Worm (Caenorhabditis elegans) whole organism, early embryonic: ENCODE data around the gene C05G5.3.

Experiments used
- B0310.2 ChIP-seq: sonication (generic microtip); optimal IDR thresholded peaks from 2 replicates; lab custom pipeline; 2016; ENCODE audit warnings: mild to moderate bottlenecking, missing genetic modification characterization, missing compliant biosample characterization
- F13C5.2 ChIP-seq: sonication (generic microtip); optimal IDR thresholded peaks from 2 replicates; lab custom pipeline; 2017; ENCODE audit warnings: mild to moderate bottlenecking, missing genetic modification characterization, inconsistent platforms, missing compliant biosample characterization
- aly-1 ChIP-seq: sonication (generic microtip); optimal IDR thresholded peaks from 2 replicates; lab custom pipeline; 2016; ENCODE audit warnings: missing genetic modification characterization, missing compliant biosample characterization
- ama-1 ChIP-seq: fragments of 150-350 bp; optimal IDR thresholded peaks from 2 replicates; lab custom pipeline; 2014
- ceh-13 ChIP-seq: fragments of 200-800 bp; sonication (Bioruptor generic); optimal IDR thresholded peaks from 2 replicates; lab custom pipeline; 2018; ENCODE audit warnings: mild to moderate bottlenecking, missing genetic modification characterization, missing compliant biosample characterization
- ceh-36 ChIP-seq: sonication (generic microtip); optimal IDR thresholded peaks from 2 replicates; lab custom pipeline; 2016; ENCODE audit warnings: missing genetic modification characterization, inconsistent platforms, missing compliant biosample characterization
- ets-7 ChIP-seq: sonication (generic microtip); optimal IDR thresholded peaks from 2 replicates; lab custom pipeline; 2016; ENCODE audit warnings: missing genotype, missing genetic modification characterization, missing compliant biosample characterization
- flt-1 ChIP-seq: fragments of 200-800 bp; sonication (Bioruptor generic); IDR thresholded peaks from 2 replicates; pipeline ENCODE4 v1.3.6; 2022; ENCODE audit warnings: missing genetic modification characterization, missing compliant biosample characterization
- hmbx-1 ChIP-seq: sonication (generic microtip); optimal IDR thresholded peaks from 2 replicates; lab custom pipeline; 2016; ENCODE audit warnings: mild to moderate bottlenecking, missing genetic modification characterization, missing compliant biosample characterization
- hmg-4 ChIP-seq: fragments of 200-800 bp; sonication (Bioruptor generic); optimal IDR thresholded peaks from 2 replicates; lab custom pipeline; 2018; ENCODE audit warnings: mild to moderate bottlenecking, missing genetic modification characterization, missing compliant biosample characterization
- hnd-1 ChIP-seq: sonication (generic microtip); optimal IDR thresholded peaks from 2 replicates; lab custom pipeline; 2016; ENCODE audit warnings: missing genetic modification characterization, missing compliant biosample characterization
- pes-1 ChIP-seq: fragments of 200-800 bp; sonication (Bioruptor generic); IDR thresholded peaks from 2 replicates; pipeline ENCODE4 v1.3.6; 2022; ENCODE audit warnings: missing genetic modification reagents, missing genetic modification characterization, missing compliant biosample characterization
- scrt-1 ChIP-seq: fragments of 200-800 bp; sonication (Bioruptor generic); IDR thresholded peaks from 2 replicates; pipeline ENCODE4 v1.3.6; 2022; ENCODE audit warnings: missing genetic modification characterization, missing compliant biosample characterization
- sea-1 ChIP-seq: fragments of 200-800 bp; sonication (Bioruptor generic); conservative IDR thresholded peaks from 2 replicates; pipeline ENCODE4 v1.3.6; 2022; ENCODE audit warnings: missing genetic modification characterization, missing compliant biosample characterization
- tbx-11 ChIP-seq: fragments of 200-800 bp; sonication (Bioruptor generic); IDR thresholded peaks from 2 replicates; pipeline ENCODE4 v1.3.6; 2022; ENCODE audit warnings: missing genetic modification characterization, missing compliant biosample characterization
- tbx-37 ChIP-seq: fragments of 200-800 bp; sonication (Bioruptor generic); conservative IDR thresholded peaks from 2 replicates; pipeline ENCODE4 v1.3.6; 2022; ENCODE audit warnings: missing genetic modification reagents, missing genetic modification characterization, missing compliant biosample characterization
- tra-4 ChIP-seq: sonication (generic microtip); optimal IDR thresholded peaks from 2 replicates; lab custom pipeline; 2017; ENCODE audit warnings: missing genetic modification characterization, missing compliant biosample characterization

Gene C05G5.3

DNA sequence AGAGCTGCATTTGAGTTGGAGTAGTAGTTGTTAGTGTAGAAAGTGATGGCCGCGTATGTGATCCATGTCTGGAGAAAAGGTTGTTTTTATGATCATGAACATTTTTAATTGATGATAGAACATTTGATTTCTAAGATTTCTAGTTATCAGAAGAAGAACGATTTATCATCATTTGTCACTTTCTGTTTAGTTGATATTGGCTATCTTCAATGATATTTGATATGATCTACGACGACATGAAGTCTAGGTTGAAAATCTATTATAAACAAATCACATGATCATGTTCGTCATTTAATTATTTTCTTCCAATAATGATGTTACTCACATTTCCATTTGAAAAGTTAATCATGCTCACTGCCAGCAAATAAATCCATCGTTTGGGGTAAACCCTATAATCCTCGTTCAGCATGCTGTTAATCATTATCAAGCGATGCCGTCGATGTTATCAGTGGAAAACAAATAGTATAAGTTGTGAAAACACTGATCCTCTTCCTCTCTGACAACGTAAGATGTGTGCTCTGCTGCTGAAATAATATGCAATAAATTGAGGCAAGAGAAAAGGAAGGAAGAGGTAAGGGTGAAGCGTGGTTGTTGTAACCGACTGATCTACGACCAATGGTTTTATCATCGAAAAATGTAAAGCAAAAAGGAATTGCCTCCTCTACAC is 14.7 kb downstream of the C05G5.3 start:
- TF ChIP-seq tbx-37 (GFP tag; lab: Robert Waterston, UW) (no peak), hmbx-1 (tag; lab: Kevin White, UChicago) (no peak), sea-1 (GFP tag; lab: Robert Waterston, UW) (no peak), B0310.2 (no peak), flt-1 (GFP tag; lab: Robert Waterston, UW) (no peak), scrt-1 (GFP tag; lab: Robert Waterston, UW) (no peak), pes-1 (GFP tag; lab: Robert Waterston, UW) (no peak), tra-4 (tag; lab: Kevin White, UChicago) (no peak), ceh-36 (tag; lab: Kevin White, UChicago) (no peak), ama-1 (lab: Kevin White, UChicago) (no peak), ets-7 (no peak), hnd-1 (tag; lab: Kevin White, UChicago) (no peak), tbx-11 (GFP tag; lab: Robert Waterston, UW) (no peak), F13C5.2 (tag; lab: Kevin White, UChicago) (no peak), ceh-13 (no peak)

DNA sequence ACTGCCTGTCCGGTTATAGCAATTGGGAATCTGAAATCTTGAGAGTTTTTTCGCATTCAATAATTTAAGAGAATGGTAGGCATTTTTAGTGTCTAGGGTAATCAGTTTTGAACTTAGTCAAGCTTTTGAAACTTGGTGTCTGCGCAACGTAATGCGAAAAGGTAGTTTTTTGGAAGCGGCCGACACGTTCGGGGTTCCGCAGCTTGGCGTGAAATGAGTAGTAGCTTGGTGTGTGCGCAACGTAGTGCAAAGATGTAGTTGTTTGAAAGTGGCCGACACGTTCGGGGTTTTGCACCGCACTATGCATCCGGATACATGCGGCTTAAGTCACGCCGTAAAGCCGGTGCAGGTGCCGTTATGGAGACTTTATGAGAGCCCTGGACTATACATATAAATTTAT is 15.6 kb downstream of the C05G5.3 start:
- TF ChIP-seq sea-1 (GFP tag; lab: Robert Waterston, UW), result no peak
- TF ChIP-seq hmbx-1 (tag; lab: Kevin White, UChicago), result no peak
- no peak for TF ChIP-seq tbx-37 (GFP tag; lab: Robert Waterston, UW)
- TF ChIP-seq aly-1, result no peak
- TF ChIP-seq B0310.2, result no peak
- no peak for TF ChIP-seq tbx-11 (GFP tag; lab: Robert Waterston, UW)

DNA sequence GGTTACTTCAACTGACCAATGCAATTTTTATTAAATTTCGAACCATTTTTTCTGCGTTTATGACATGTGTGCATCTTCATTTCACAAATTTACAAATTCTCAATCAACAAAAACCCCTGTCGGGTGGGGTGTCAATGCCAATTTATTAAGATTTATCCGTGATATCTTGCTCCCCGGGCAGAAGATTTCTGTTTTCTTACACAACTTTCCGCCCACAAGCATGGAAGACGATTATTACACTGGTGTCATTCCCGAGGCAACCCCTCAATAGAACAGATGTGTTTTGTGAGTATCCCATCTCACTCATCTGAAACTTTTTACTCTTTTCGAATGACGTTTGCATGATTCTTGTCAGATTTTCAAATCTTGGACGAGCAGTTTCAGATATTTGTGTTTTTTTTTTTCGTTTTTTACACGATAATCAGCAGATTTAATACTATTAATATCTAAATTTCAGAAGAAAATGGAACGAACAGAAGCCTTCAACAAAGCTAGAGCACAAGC is 19.9 kb downstream of the C05G5.3 start, which contains the start of gene F33C8.4:
F33C8.4 (plus strand) TSS at position 454 of the 504 bp plus-strand sequence.
- TF ChIP-seq flt-1 (GFP tag; lab: Robert Waterston, UW) (no peak), pes-1 (GFP tag; lab: Robert Waterston, UW) (no peak), B0310.2 (no peak), hmbx-1 (tag; lab: Kevin White, UChicago) (no peak), sea-1 (GFP tag; lab: Robert Waterston, UW) (no peak), ama-1 (lab: Kevin White, UChicago) (no peak), hnd-1 (tag; lab: Kevin White, UChicago) (no peak), tbx-11 (GFP tag; lab: Robert Waterston, UW) (no peak), F13C5.2 (tag; lab: Kevin White, UChicago) (no peak)

DNA sequence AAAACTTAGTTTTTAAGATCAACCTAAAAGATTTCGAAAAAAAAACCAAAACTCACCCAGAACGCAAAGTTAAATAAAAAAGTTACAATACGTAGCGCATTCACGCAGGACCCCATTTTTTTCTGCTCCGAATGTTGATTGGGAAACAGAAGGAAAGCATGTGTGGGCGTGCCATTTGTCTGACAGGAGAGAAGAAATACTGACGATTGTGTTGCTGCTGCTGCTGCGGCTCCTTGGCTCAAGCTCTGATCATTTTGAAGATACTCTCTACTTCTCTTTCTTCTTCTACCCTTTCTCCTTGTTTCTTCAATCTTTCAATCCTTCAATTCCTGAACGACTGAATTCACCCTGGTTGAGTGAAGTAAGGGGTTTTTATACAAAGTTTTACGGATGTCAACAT is 22.5 kb downstream of the C05G5.3 start, which contains the start of gene tsp-8:
tsp-8 (minus strand) TSS at position 185 of the 400 bp plus-strand sequence.
- TF ChIP-seq tbx-11 (GFP tag; lab: Robert Waterston, UW) (no peak), ets-7 (no peak), aly-1 (no peak), tbx-37 (GFP tag; lab: Robert Waterston, UW) (no peak), hmg-4 (GFP tag; lab: Kevin White, UChicago) (no peak), ceh-36 (tag; lab: Kevin White, UChicago) (no peak), tra-4 (tag; lab: Kevin White, UChicago) (no peak), ceh-13 (no peak), F13C5.2 (tag; lab: Kevin White, UChicago) (no peak), hnd-1 (tag; lab: Kevin White, UChicago) (no peak), B0310.2 (no peak), pes-1 (GFP tag; lab: Robert Waterston, UW) (no peak), hmbx-1 (tag; lab: Kevin White, UChicago) (no peak), scrt-1 (GFP tag; lab: Robert Waterston, UW) (no peak), sea-1 (GFP tag; lab: Robert Waterston, UW) (no peak)

DNA sequence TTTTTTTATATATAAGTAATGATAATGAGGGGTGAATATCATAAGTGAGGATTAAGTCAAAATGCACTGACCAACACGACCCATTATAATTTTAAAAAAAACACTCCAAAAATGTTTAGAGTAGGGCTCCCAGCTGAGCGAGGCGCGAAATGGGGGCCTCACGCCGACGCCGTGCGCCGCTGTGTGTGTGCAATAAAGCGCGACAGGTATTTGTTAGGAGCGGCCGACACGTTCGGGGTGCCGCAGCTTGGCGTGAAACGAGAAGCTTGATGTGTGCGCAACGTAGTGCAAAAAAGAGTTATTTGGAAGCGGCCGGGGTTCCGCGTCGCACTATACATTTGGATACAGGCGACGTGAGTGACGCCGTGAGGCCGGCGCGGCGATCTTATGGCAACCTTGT is 26.9 kb downstream of the C05G5.3 start:
- TF ChIP-seq ets-7 (no peak), scrt-1 (GFP tag; lab: Robert Waterston, UW) (no peak), tbx-11 (GFP tag; lab: Robert Waterston, UW) (no peak), flt-1 (GFP tag; lab: Robert Waterston, UW) (no peak), ceh-13 (no peak), ceh-36 (tag; lab: Kevin White, UChicago) (no peak), sea-1 (GFP tag; lab: Robert Waterston, UW) (no peak), hmbx-1 (tag; lab: Kevin White, UChicago) (no peak), hmg-4 (GFP tag; lab: Kevin White, UChicago) (no peak)

DNA sequence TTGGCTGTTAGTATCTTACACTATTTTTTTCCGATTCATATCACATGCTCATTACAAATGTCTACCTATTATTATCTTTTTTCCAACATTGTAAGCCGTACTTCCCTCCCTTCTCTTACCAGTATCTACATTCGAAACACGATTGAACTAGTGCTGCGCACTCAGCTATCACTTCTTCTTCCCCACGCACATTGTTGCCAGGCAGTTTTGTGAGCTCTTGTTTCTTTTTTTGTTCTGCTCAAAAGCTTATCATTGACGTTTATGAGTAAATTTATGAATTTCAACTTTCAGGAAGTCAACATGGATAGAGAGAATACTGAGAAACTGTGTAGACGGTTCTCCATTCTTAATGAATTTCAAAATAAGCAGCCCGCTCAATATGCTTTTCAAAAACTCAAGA is 30.7 kb downstream of the C05G5.3 start, which contains the start of gene F33C8.2:
F33C8.2 (plus strand) TSS at position 301 of the 400 bp plus-strand sequence.
- TF ChIP-seq tbx-11 (GFP tag; lab: Robert Waterston, UW) (no peak), hmbx-1 (tag; lab: Kevin White, UChicago) (no peak), ama-1 (lab: Kevin White, UChicago) (no peak), hnd-1 (tag; lab: Kevin White, UChicago) (no peak), hmg-4 (GFP tag; lab: Kevin White, UChicago) (no peak), flt-1 (GFP tag; lab: Robert Waterston, UW) (no peak), ceh-13 (no peak), ceh-36 (tag; lab: Kevin White, UChicago) (no peak), tra-4 (tag; lab: Kevin White, UChicago) (no peak)

DNA sequence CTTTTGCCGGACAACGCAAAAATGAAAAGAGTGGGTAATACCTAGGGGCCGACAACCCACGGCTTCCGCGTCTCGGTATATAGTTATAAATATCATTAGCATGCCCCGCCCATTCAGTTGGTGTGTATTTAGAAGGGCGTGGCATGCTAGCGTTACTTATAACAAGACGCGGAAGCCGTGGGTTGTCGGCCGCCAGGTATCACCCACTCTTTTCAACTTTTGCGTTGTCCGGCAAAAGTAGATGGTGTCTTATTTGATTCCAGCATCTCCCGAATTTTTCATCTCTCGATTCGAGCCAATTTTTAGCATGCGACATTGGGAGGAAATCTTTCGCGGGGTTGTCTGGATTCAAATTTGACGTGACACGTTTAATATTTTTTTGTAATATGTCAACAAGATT is 34.0 kb downstream of the C05G5.3 start:
- TF ChIP-seq sea-1 (GFP tag; lab: Robert Waterston, UW) (no peak), F13C5.2 (tag; lab: Kevin White, UChicago) (no peak)
